Worm (Caenorhabditis elegans) whole organism, L4 larva: ENCODE measurements around the gene Y55H10A.2.

Experiments
- F37D6.2 ChIP-seq: sonication (generic microtip); optimal IDR thresholded peaks from 2 replicates; lab custom pipeline; 2016; ENCODE audit warnings: mild to moderate bottlenecking, missing genetic modification characterization, missing compliant biosample characterization
- T20F7.1 ChIP-seq: fragments of 200-800 bp; sonication (Bioruptor generic); optimal IDR thresholded peaks from 2 replicates; lab custom pipeline; 2018; ENCODE audit warnings: mild to moderate bottlenecking, missing genetic modification characterization, missing compliant biosample characterization
- T26A8.4 ChIP-seq: fragments of 200-800 bp; sonication (Bioruptor generic); IDR thresholded peaks from 2 replicates; pipeline ENCODE4 v1.3.6; 2022; ENCODE audit warnings: missing genetic modification characterization, missing compliant biosample characterization
- Y105C5A.15 ChIP-seq: fragments of 200-800 bp; sonication (Bioruptor generic); IDR thresholded peaks from 2 replicates; pipeline ENCODE4 v1.3.6; 2022; ENCODE audit warnings: missing genetic modification characterization, missing compliant biosample characterization
- Y48G9A.11 ChIP-seq: fragments of 200-800 bp; sonication (Bioruptor generic); IDR thresholded peaks from 2 replicates; pipeline ENCODE4 v1.3.6; 2022; ENCODE audit warnings: missing genetic modification reagents, missing genetic modification characterization, missing compliant biosample characterization
- Y75B8A.6 ChIP-seq: fragments of 200-800 bp; sonication (Bioruptor generic); IDR thresholded peaks from 2 replicates; pipeline ENCODE4 v1.3.6; 2022; ENCODE audit warnings: missing genetic modification reagents, missing genetic modification characterization, missing compliant biosample characterization
- ZK546.5 ChIP-seq, 2 experiments: sonication (generic microtip); optimal IDR thresholded peaks; 2 replicates each; lab custom pipeline; 2017; ENCODE audit warnings: missing biosample characterization in 2 of 2, missing genetic modification characterization in 2 of 2
- aha-1 ChIP-seq: fragments of 150-350 bp; peaks from one replicate; lab custom pipeline; 2014; ENCODE audit warnings: missing biosample characterization, missing genetic modification characterization
- ceh-28 ChIP-seq: fragments of 150-350 bp; optimal IDR thresholded peaks from 2 replicates; lab custom pipeline; 2014; ENCODE audit warnings: missing biosample characterization, missing genetic modification reagents, missing genetic modification characterization
- ceh-32 ChIP-seq: sonication (generic microtip); optimal IDR thresholded peaks from 2 replicates; lab custom pipeline; 2016; ENCODE audit warnings: mild to moderate bottlenecking, missing genetic modification characterization, missing compliant biosample characterization; ENCODE audit not compliant: poor library complexity
- ceh-82 ChIP-seq: sonication (generic microtip); optimal IDR thresholded peaks from 2 replicates; lab custom pipeline; 2017; ENCODE audit warnings: missing biosample characterization, missing genetic modification characterization
- ces-1 ChIP-seq: fragments of 150-350 bp; sonication (generic microtip); optimal IDR thresholded peaks from 4 replicates; lab custom pipeline; 2014; ENCODE audit warnings: missing biosample characterization, missing genetic modification reagents, missing genetic modification characterization
- cey-2 ChIP-seq: sonication (generic microtip); optimal IDR thresholded peaks from 3 replicates; lab custom pipeline; 2017; ENCODE audit warnings: missing genetic modification characterization, mild to moderate bottlenecking, missing compliant biosample characterization, antibody characterized with exemption, borderline replicate concordance; ENCODE audit not compliant: insufficient read depth
- daf-12 ChIP-seq: fragments of 150-350 bp; optimal IDR thresholded peaks from 2 replicates; lab custom pipeline; 2014; ENCODE audit warnings: missing biosample characterization, missing genetic modification reagents, missing genetic modification characterization
- daf-16 ChIP-seq, 3 experiments: sonication (generic microtip); optimal IDR thresholded peaks; 2 replicates each; lab custom pipeline; 2016 to 2017; ENCODE audit warnings: missing genetic modification characterization in 3 of 3, missing genetic modification reagents in 3 of 3, mild to moderate bottlenecking in 2 of 3, missing compliant biosample characterization in 2 of 3, missing biosample characterization in 1 of 3, moderate library complexity in 1 of 3
- daf-8 ChIP-seq: fragments of 200-800 bp; sonication (Bioruptor generic); IDR thresholded peaks from 2 replicates; pipeline ENCODE4 v1.3.6; 2022; ENCODE audit warnings: missing genetic modification characterization, missing compliant biosample characterization
- dmd-8 ChIP-seq: fragments of 200-800 bp; sonication (Bioruptor generic); IDR thresholded peaks from 2 replicates; pipeline ENCODE4 v1.3.6; 2022; ENCODE audit warnings: missing genetic modification characterization, missing compliant biosample characterization
- dpl-1 ChIP-seq: fragments of 150-350 bp; optimal IDR thresholded peaks from 2 replicates; lab custom pipeline; 2014; ENCODE audit warnings: missing biosample characterization, missing genetic modification reagents, missing genetic modification characterization
- egl-43 ChIP-seq: fragments of 200-800 bp; sonication (Bioruptor generic); IDR thresholded peaks from 2 replicates; pipeline ENCODE4 v1.3.6; 2022; ENCODE audit warnings: missing genetic modification reagents, missing genetic modification characterization, missing compliant biosample characterization
- hlh-30 ChIP-seq: sonication (generic microtip); optimal IDR thresholded peaks from 2 replicates; lab custom pipeline; 2017; ENCODE audit warnings: antibody characterized with exemption, mild to moderate bottlenecking, missing genetic modification characterization, missing compliant biosample characterization; ENCODE audit not compliant: insufficient read depth
- hmg-1.1 ChIP-seq: fragments of 200-800 bp; sonication (Bioruptor generic); IDR thresholded peaks from 2 replicates; pipeline ENCODE4 v1.3.6; 2022; ENCODE audit warnings: missing genetic modification reagents, missing genetic modification characterization, missing compliant biosample characterization
- lin-13 ChIP-seq: fragments of 150-350 bp; optimal IDR thresholded peaks from 2 replicates; lab custom pipeline; 2014; ENCODE audit warnings: missing biosample characterization, missing genetic modification reagents, missing genetic modification characterization
- lin-39 ChIP-seq: fragments of 150-350 bp; optimal IDR thresholded peaks from 2 replicates; lab custom pipeline; 2014; ENCODE audit warnings: missing biosample characterization, missing genetic modification reagents, missing genetic modification characterization
- lsy-2 ChIP-seq, 2 experiments: fragments of 150-350 bp in 1 of 2; sonication (generic microtip) in 1 of 2; optimal IDR thresholded peaks; 2 replicates each; lab custom pipeline; 2014 to 2017; ENCODE audit warnings: missing biosample characterization in 2 of 2, missing genetic modification characterization in 2 of 2
- mdl-1 ChIP-seq, 2 experiments: fragments of 150-350 bp in 1 of 2; sonication (generic microtip) in 1 of 2; optimal IDR thresholded peaks; 2 replicates each; lab custom pipeline; 2014 to 2017; ENCODE audit warnings: missing biosample characterization in 2 of 2, missing genetic modification characterization in 2 of 2
- mdt-29 ChIP-seq: fragments of 200-800 bp; sonication (Bioruptor generic); IDR thresholded peaks from 2 replicates; pipeline ENCODE4 v1.3.6; 2022; ENCODE audit warnings: missing genetic modification reagents, missing genetic modification characterization, missing compliant biosample characterization
- mxl-2 ChIP-seq: fragments of 200-800 bp; sonication (Bioruptor generic); conservative IDR thresholded peaks from 2 replicates; pipeline ENCODE4 v1.3.6; 2022; ENCODE audit warnings: missing genetic modification reagents, missing genetic modification characterization, missing compliant biosample characterization
- mxl-3 ChIP-seq: fragments of 200-800 bp; sonication (Bioruptor generic); optimal IDR thresholded peaks from 2 replicates; lab custom pipeline; 2018; ENCODE audit warnings: mild to moderate bottlenecking, missing genetic modification characterization, missing compliant biosample characterization
- nhr-10 ChIP-seq: fragments of 150-350 bp; optimal IDR thresholded peaks from 2 replicates; lab custom pipeline; 2014; ENCODE audit warnings: missing biosample characterization, missing genetic modification characterization
- nhr-102 ChIP-seq: sonication (generic microtip); optimal IDR thresholded peaks from 2 replicates; lab custom pipeline; 2016; ENCODE audit warnings: mild to moderate bottlenecking, missing genetic modification characterization, moderate library complexity, missing compliant biosample characterization
- nhr-11 ChIP-seq: fragments of 150-350 bp; optimal IDR thresholded peaks from 2 replicates; lab custom pipeline; 2014; ENCODE audit warnings: missing biosample characterization, missing genetic modification characterization
- nhr-237 ChIP-seq: sonication (generic microtip); optimal IDR thresholded peaks from 2 replicates; lab custom pipeline; 2017; ENCODE audit warnings: missing biosample characterization, missing genetic modification characterization
- nhr-25 ChIP-seq: sonication (generic microtip); optimal IDR thresholded peaks from 2 replicates; lab custom pipeline; 2017; ENCODE audit warnings: missing genetic modification characterization, mild to moderate bottlenecking, missing compliant biosample characterization, antibody characterized with exemption, moderate library complexity, borderline replicate concordance; ENCODE audit not compliant: insufficient read depth
- nhr-41 ChIP-seq: fragments of 200-800 bp; sonication (Bioruptor generic); IDR thresholded peaks from 2 replicates; pipeline ENCODE4 v1.3.6; 2022; ENCODE audit warnings: missing genetic modification reagents, missing genetic modification characterization, missing compliant biosample characterization
- nhr-42 ChIP-seq: fragments of 200-800 bp; sonication (Bioruptor generic); IDR thresholded peaks from 2 replicates; pipeline ENCODE4 v1.3.6; 2022; ENCODE audit warnings: missing genetic modification characterization, missing compliant biosample characterization
- saeg-2 ChIP-seq: fragments of 200-800 bp; sonication (Bioruptor generic); IDR thresholded peaks from 2 replicates; pipeline ENCODE4 v1.3.6; 2022; ENCODE audit warnings: missing genetic modification reagents, missing genetic modification characterization, missing compliant biosample characterization
- snpc-4 ChIP-seq: fragments of 150-350 bp; optimal IDR thresholded peaks from 2 replicates; lab custom pipeline; 2014; ENCODE audit warnings: missing biosample characterization, missing genetic modification characterization
- spr-1 ChIP-seq: sonication (generic microtip); optimal IDR thresholded peaks from 2 replicates; lab custom pipeline; 2016; ENCODE audit warnings: mild to moderate bottlenecking, missing genetic modification characterization, missing compliant biosample characterization
- tra-1 ChIP-seq: fragments of 200-800 bp; sonication (Bioruptor generic); IDR thresholded peaks from 2 replicates; pipeline ENCODE4 v1.3.6; 2022; ENCODE audit warnings: missing genetic modification reagents, missing genetic modification characterization, missing compliant biosample characterization
- unc-130 ChIP-seq: sonication (generic microtip); optimal IDR thresholded peaks from 2 replicates; lab custom pipeline; 2016; ENCODE audit warnings: missing genetic modification reagents, missing genetic modification characterization, missing compliant biosample characterization
- unc-39 ChIP-seq: sonication (generic microtip); optimal IDR thresholded peaks from 2 replicates; lab custom pipeline; 2017; ENCODE audit warnings: missing biosample characterization, missing genetic modification characterization
- zag-1 ChIP-seq: fragments of 150-350 bp; optimal IDR thresholded peaks from 2 replicates; lab custom pipeline; 2014; ENCODE audit warnings: missing biosample characterization, missing genetic modification characterization
- zfp-2 ChIP-seq: sonication (generic microtip); optimal IDR thresholded peaks from 2 replicates; lab custom pipeline; 2016; ENCODE audit warnings: mild to moderate bottlenecking, missing genetic modification characterization, missing compliant biosample characterization

The Y55H10A.2 gene

DNA sequence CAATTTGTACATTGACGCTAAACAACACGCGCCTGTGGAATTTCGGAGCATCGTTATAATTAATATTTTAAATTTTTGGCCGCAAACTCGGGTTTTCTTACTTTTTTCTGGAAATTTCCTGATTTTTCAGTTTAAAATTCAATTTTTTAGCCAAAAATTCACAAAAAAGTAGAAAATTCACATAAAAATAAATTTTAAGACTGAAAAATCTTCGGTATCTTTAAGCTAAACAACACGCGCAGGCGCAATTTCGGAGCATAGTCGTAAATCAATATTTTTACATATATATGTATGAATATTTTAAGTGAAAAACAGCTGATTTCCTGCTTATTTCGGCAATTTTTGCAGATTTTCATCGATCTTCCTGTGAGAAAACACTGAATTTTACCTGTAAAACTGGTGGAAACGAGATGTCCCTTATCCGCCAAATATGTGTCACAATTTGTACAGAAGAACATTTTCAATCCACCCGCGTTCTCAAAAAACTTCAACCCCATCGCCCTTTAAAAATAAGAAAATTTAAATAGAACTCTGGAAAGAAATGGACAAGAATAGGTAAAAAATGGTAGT, 19.1 kb downstream of the Y55H10A.2 start, which contains the start of gene B0546.3 (continued):
- TF ChIP-seq ceh-28 (tag; lab: Kevin White, UChicago) = no peak
- no peak for TF ChIP-seq nhr-41 (GFP tag; lab: Robert Waterston, UW)
- TF ChIP-seq Y75B8A.6 (GFP tag; lab: Robert Waterston, UW) = no peak
- no peak for TF ChIP-seq hlh-30 (tag; lab: Kevin White, UChicago)

DNA sequence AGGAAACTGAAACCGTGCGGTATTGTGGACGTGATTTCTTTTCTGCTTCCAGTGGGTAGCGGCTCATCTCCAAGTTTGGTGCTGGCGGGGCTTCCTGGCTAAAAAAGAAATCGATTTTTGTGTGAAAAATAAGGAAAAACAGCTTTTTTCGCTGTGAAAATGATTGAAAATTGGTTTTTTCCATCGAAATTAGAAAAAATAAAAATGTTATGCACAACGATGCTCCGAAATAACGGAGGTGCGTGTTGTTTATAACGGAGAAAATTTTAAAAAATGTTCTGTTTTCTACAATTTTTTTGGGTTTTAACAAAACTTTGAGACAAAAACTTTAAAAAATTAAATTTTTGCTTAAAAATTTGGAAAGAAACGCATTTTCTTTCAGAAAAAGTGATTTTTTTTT, 19.9 kb downstream of the Y55H10A.2 start:
- peak; percentile 63 for TF ChIP-seq T20F7.1 (GFP tag; lab: Kevin White, UChicago)
- TF ChIP-seq Y48G9A.11 (GFP tag; lab: Robert Waterston, UW) = peak; percentile 54; the same call in 1 of the 2 replicates
- peak; percentile 59 for TF ChIP-seq aha-1 (tag; lab: Kevin White, UChicago)
- TF ChIP-seq lsy-2 (tag; optimal IDR thresholded peaks at IDR 0.05; lab: Kevin White, UChicago) = peak in 1 of 2 experiments; percentile 5
- TF ChIP-seq tra-1 (GFP tag; lab: Robert Waterston, UW) = no peak
- TF ChIP-seq daf-16 (GFP tag; optimal IDR thresholded peaks at IDR 0.05; lab: Kevin White, UChicago) = no peak
- no peak for TF ChIP-seq daf-16 (tag; optimal IDR thresholded peaks at IDR 0.05; lab: Kevin White, UChicago)

DNA sequence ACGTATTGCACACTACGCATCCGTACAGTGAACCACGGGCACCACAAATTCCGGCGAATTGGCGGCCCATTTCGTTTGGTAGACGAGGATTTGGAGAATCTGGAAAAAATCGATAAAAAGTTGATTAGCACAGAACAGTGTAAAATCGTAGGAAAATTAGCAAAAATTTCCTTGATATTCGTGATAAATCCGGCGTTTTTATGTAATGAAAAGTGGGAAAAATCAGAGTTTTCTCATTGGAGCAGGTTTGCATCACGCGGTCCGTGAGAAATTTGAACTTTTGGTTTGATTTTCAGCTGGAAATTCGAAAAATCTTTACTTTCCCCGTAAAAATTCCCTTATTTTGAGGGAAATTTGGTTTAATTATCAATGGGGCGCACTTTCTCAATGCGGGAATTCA, 20.7 kb downstream of the Y55H10A.2 start, which contains the start of gene B0546.4:
Gene B0546.4, minus strand, starts transcription at position 101 of the 400 bp plus-strand sequence.
- no peak for TF ChIP-seq saeg-2 (GFP tag; lab: Robert Waterston, UW)
- no peak for TF ChIP-seq unc-130
- no peak for TF ChIP-seq lin-39
- no peak for TF ChIP-seq nhr-11 (tag; lab: Kevin White, UChicago)
- no peak for TF ChIP-seq nhr-10 (tag; lab: Kevin White, UChicago)
- no peak for TF ChIP-seq nhr-25 (tag; lab: Kevin White, UChicago)
- no peak for TF ChIP-seq mxl-2
- no peak for TF ChIP-seq aha-1 (tag; lab: Kevin White, UChicago)
- TF ChIP-seq mdt-29 (GFP tag; lab: Robert Waterston, UW) = no peak
- no peak for TF ChIP-seq ZK546.5 (tag; optimal IDR thresholded peaks at IDR 0.05; lab: Kevin White, UChicago)
- no peak for TF ChIP-seq Y75B8A.6 (GFP tag; lab: Robert Waterston, UW)
- no peak for TF ChIP-seq ces-1 (GFP tag; lab: Kevin White, UChicago)
- TF ChIP-seq daf-8 (GFP tag; lab: Robert Waterston, UW) = no peak
- no peak for TF ChIP-seq nhr-102
- TF ChIP-seq egl-43 (GFP tag; lab: Robert Waterston, UW) = no peak
- no peak for TF ChIP-seq T26A8.4 (GFP tag; lab: Robert Waterston, UW)
- TF ChIP-seq ceh-82 (tag; lab: Kevin White, UChicago) = no peak
- no peak for TF ChIP-seq F37D6.2
- TF ChIP-seq daf-12 (tag; lab: Kevin White, UChicago) = no peak
- no peak for TF ChIP-seq snpc-4 (tag; lab: Kevin White, UChicago)

DNA sequence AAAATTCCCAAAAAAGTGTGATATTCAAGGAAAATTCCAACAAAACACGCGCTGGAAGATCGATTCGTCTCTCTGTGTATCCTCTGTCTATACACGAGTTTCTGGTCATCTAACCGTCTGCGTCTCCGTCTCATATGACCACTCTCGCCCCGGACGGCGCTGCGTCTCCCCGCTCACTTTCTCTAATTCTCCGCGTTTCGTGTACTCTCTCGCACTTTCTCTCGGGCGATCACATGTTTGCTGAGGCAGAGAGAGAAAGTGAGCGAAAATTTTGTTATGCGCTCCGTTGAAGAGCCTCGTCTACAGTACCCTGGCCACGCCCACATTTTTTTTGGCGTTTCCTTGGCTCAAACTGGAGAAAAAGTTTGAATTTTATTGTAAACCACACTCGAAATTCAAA, 21.3 kb downstream of the Y55H10A.2 start:
- TF ChIP-seq mxl-3 (GFP tag; lab: Kevin White, UChicago) (peak; percentile 93), Y75B8A.6 (GFP tag; lab: Robert Waterston, UW) (no peak), Y105C5A.15 (GFP tag; lab: Robert Waterston, UW) (no peak), ceh-32 (no peak), dpl-1 (GFP tag; lab: Kevin White, UChicago) (peak; percentile 73), mdt-29 (GFP tag; lab: Robert Waterston, UW) (peak; percentile 50; the same call in 1 of the 2 replicates), dmd-8 (no peak), lsy-2 (tag; optimal IDR thresholded peaks at IDR 0.05; lab: Kevin White, UChicago) (peak; percentile 82 to 94), nhr-41 (GFP tag; lab: Robert Waterston, UW) (peak; percentile 43; the same call in 1 of the 2 replicates), lin-13 (GFP tag; lab: Kevin White, UChicago) (peak; percentile 39), nhr-237 (tag; lab: Kevin White, UChicago) (no peak), aha-1 (tag; lab: Kevin White, UChicago) (peak; percentile 99), zfp-2 (tag; lab: Kevin White, UChicago) (no peak), nhr-42 (peak; percentile 80; the same call in 1 of the 2 replicates), unc-39 (tag; lab: Kevin White, UChicago) (no peak), ces-1 (GFP tag; lab: Kevin White, UChicago) (peak; percentile 1), hmg-1.1 (peak; percentile 95), hlh-30 (tag; lab: Kevin White, UChicago) (peak; percentile 100), mdl-1 (tag; optimal IDR thresholded peaks at IDR 0.05; lab: Kevin White, UChicago) (peak; percentile 82 to 92), zag-1 (tag; lab: Kevin White, UChicago) (no peak), spr-1 (tag; lab: Kevin White, UChicago) (peak; percentile 85), cey-2 (no peak)
